Worm (Caenorhabditis elegans): ENCODE measurements around the gene F14D2.7.

- TF ChIP-seq lin-39 (tag; optimal IDR thresholded peaks at IDR 0.05) (no peak), sma-3 (GFP tag; optimal IDR thresholded peaks at IDR 0.05) (no peak), nhr-77 (tag; optimal IDR thresholded peaks at IDR 0.05) (no peak), fos-1 (tag; optimal IDR thresholded peaks at IDR 0.05) (no peak), nhr-129 (tag; optimal IDR thresholded peaks at IDR 0.05) (no peak), mab-5 (tag; optimal IDR thresholded peaks at IDR 0.05) (no peak), nhr-25 (tag; optimal IDR thresholded peaks at IDR 0.05) (no peak), elt-3 (tag; optimal IDR thresholded peaks at IDR 0.05) (no peak), unc-39 (tag; optimal IDR thresholded peaks at IDR 0.05) (no peak), nhr-21 (tag; optimal IDR thresholded peaks at IDR 0.05) (no peak), ZK546.5 (tag; optimal IDR thresholded peaks at IDR 0.05) (no peak), ama-1 (optimal IDR thresholded peaks at IDR 0.05) (no peak)
Measured at ce11 chrII:3346328-3346780, 7.9 kb upstream of the F14D2.7 start, which contains the start of gene bath-30.
